Fruit fly (Drosophila melanogaster) whole organism, wandering third instar larva: ENCODE results near the gene Bmcp.

Experiments used
- Abd-B ChIP-seq: fragments of >200 bp; optimal IDR thresholded peaks from 2 replicates; lab custom pipeline; 2017; ENCODE audit warnings: missing biosample characterization, missing genetic modification characterization
- CG32264 ChIP-seq: fragments of 200-800 bp; sonication (Bioruptor generic); optimal IDR thresholded peaks from 2 replicates; lab custom pipeline; 2016; ENCODE audit warnings: missing biosample characterization, missing genetic modification characterization
- CG9705 ChIP-seq: fragments of 200-800 bp; sonication (Bioruptor generic); optimal IDR thresholded peaks from 2 replicates; lab custom pipeline; 2018; ENCODE audit warnings: missing biosample characterization, mild to moderate bottlenecking, missing genetic modification characterization
- Dif ChIP-seq: fragments of 200-275, 200-300 bp; sonication (Bioruptor generic); optimal IDR thresholded peaks from 2 replicates; lab custom pipeline; 2018; ENCODE audit warnings: missing biosample characterization, missing genetic modification characterization; ENCODE audit not compliant: partially characterized antibody
- GATAd ChIP-seq: sonication (Bioruptor generic); optimal IDR thresholded peaks from 2 replicates; lab custom pipeline; 2016; ENCODE audit warnings: missing biosample characterization, missing genetic modification characterization
- Hr78 ChIP-seq: fragments of >200 bp; optimal IDR thresholded peaks from 2 replicates; lab custom pipeline; 2017; ENCODE audit warnings: missing biosample characterization, missing genetic modification characterization
- Hr83 ChIP-seq: fragments of 200-300 bp; sonication (Bioruptor generic); optimal IDR thresholded peaks from 2 replicates; lab custom pipeline; 2016; ENCODE audit warnings: missing biosample characterization, mild to moderate bottlenecking, missing genetic modification characterization, moderate library complexity; ENCODE audit not compliant: poor library complexity, severe bottlenecking
- Jra ChIP-seq: sonication (Bioruptor generic); optimal IDR thresholded peaks from 2 replicates; lab custom pipeline; 2016; ENCODE audit warnings: missing biosample characterization, missing genetic modification characterization
- Mio ChIP-seq: sonication (Bioruptor generic); optimal IDR thresholded peaks from 2 replicates; lab custom pipeline; 2016; ENCODE audit warnings: missing biosample characterization, missing genetic modification characterization
- Myc ChIP-seq: fragments of >200 bp; optimal IDR thresholded peaks from 2 replicates; lab custom pipeline; 2017
- N ChIP-seq: fragments of >200 bp; optimal IDR thresholded peaks from 2 replicates; lab custom pipeline; 2018; ENCODE audit warnings: missing biosample characterization, missing external identifiers, missing genetic modification characterization
- OdsH ChIP-seq: fragments of 200-800 bp; sonication (Bioruptor generic); optimal IDR thresholded peaks from 2 replicates; lab custom pipeline; 2016; ENCODE audit warnings: missing biosample characterization, mild to moderate bottlenecking, missing genetic modification characterization
- Rel ChIP-seq, 2 experiments: fragments of 200-800 bp; sonication (Bioruptor generic) in 1 of 2; optimal IDR thresholded peaks; 2 replicates in 1 of 2; 3 replicates in 1 of 2; lab custom pipeline; 2016 to 2019; ENCODE audit warnings: mild to moderate bottlenecking in 2 of 2, missing biosample characterization in 2 of 2, missing genetic modification characterization in 2 of 2, moderate library complexity in 1 of 2
- Sp1 ChIP-seq: fragments of 200-800 bp; sonication (Bioruptor generic); optimal IDR thresholded peaks from 3 replicates; lab custom pipeline; 2019; ENCODE audit warnings: missing biosample characterization, mild to moderate bottlenecking, missing genetic modification characterization, moderate library complexity
- Vsx2 ChIP-seq: fragments of 200-300, 225-300 bp; sonication (Bioruptor generic); optimal IDR thresholded peaks from 2 replicates; lab custom pipeline; 2018; ENCODE audit warnings: missing biosample characterization, missing genetic modification characterization; ENCODE audit not compliant: partially characterized antibody
- br ChIP-seq: fragments of 200-800 bp; sonication (Bioruptor generic); optimal IDR thresholded peaks from 2 replicates; lab custom pipeline; 2016; ENCODE audit warnings: missing biosample characterization, missing genetic modification characterization
- brk ChIP-seq: fragments of 200-800 bp; sonication (Bioruptor generic); optimal IDR thresholded peaks from 2 replicates; lab custom pipeline; 2016; ENCODE audit warnings: missing biosample characterization, mild to moderate bottlenecking, missing genetic modification characterization
- dl ChIP-seq, 2 experiments: fragments of 175-275, 200-275 bp in 1 of 2; fragments of 200-275 bp in 1 of 2; sonication (Bioruptor generic); optimal IDR thresholded peaks; lab custom pipeline; 2018; ENCODE audit warnings: mild to moderate bottlenecking in 2 of 2, missing biosample characterization in 2 of 2, missing genetic modification characterization in 2 of 2, moderate library complexity in 2 of 2; ENCODE audit not compliant: partially characterized antibody in 2 of 2, insufficient read depth in 1 of 2
- dmrt93B ChIP-seq: fragments of 200-800 bp; sonication (Bioruptor generic); optimal IDR thresholded peaks from 2 replicates; lab custom pipeline; 2018; ENCODE audit warnings: missing biosample characterization, mild to moderate bottlenecking, missing genetic modification characterization
- dsf ChIP-seq: sonication (Bioruptor generic); optimal IDR thresholded peaks from 2 replicates; lab custom pipeline; 2016; ENCODE audit warnings: missing biosample characterization, missing genetic modification characterization, borderline replicate concordance
- ey ChIP-seq: fragments of 200-800 bp; sonication (Bioruptor generic); optimal IDR thresholded peaks from 2 replicates; lab custom pipeline; 2016; ENCODE audit warnings: missing biosample characterization, missing genetic modification characterization
- foxo ChIP-seq, 2 experiments: fragments of 200-800 bp; sonication (Bioruptor generic); optimal IDR thresholded peaks; 2 replicates in 1 of 2; 3 replicates in 1 of 2; lab custom pipeline; 2016 to 2017; ENCODE audit warnings: missing biosample characterization in 2 of 2, missing genetic modification characterization in 2 of 2
- h ChIP-seq: fragments of 200-800 bp; sonication (Bioruptor generic); optimal IDR thresholded peaks from 3 replicates; lab custom pipeline; 2016; ENCODE audit warnings: missing biosample characterization, mild to moderate bottlenecking, missing genetic modification characterization
- jim ChIP-seq: fragments of 175-275, 200-325 bp; sonication (Bioruptor generic); optimal IDR thresholded peaks from 2 replicates; lab custom pipeline; 2016; ENCODE audit warnings: missing biosample characterization, mild to moderate bottlenecking, missing genetic modification characterization
- pan ChIP-seq: fragments of >200 bp; optimal IDR thresholded peaks from 2 replicates; lab custom pipeline; 2017
- psq ChIP-seq: fragments of 200-800 bp; sonication (Bioruptor generic); optimal IDR thresholded peaks from 3 replicates; lab custom pipeline; 2017; ENCODE audit warnings: missing biosample characterization, mild to moderate bottlenecking, missing genetic modification characterization, moderate library complexity
- sv ChIP-seq: fragments of 200-800 bp; sonication (Bioruptor generic); optimal IDR thresholded peaks from 3 replicates; lab custom pipeline; 2016; ENCODE audit warnings: missing biosample characterization, missing genetic modification characterization
- tai ChIP-seq: sonication (Bioruptor generic); optimal IDR thresholded peaks from 2 replicates; lab custom pipeline; 2016; ENCODE audit warnings: missing biosample characterization, missing genetic modification characterization
- usp ChIP-seq: fragments of >200 bp; optimal IDR thresholded peaks from 2 replicates; lab custom pipeline; 2017; ENCODE audit warnings: missing biosample characterization, missing genetic modification characterization
- woc ChIP-seq: sonication (Bioruptor generic); optimal IDR thresholded peaks from 2 replicates; lab custom pipeline; 2016; ENCODE audit warnings: missing biosample characterization, mild to moderate bottlenecking, missing genetic modification characterization

The Bmcp gene

dm6 chr3L:11699163-11699562, 21.6 kb upstream of the Bmcp start, which contains the start of gene Dnai2:
Gene Dnai2, minus strand, starts transcription at chr3L:11699263.
- TF ChIP-seq Abd-B (no peak), CG32264 (GFP tag; lab: Kevin White, UChicago) (no peak), woc (GFP tag; lab: Kevin White, UChicago) (no peak), N (no peak), CG9705 (GFP tag; lab: Kevin White, UChicago) (no peak), pan (lab: Kevin White, UChicago) (no peak), dsf (no peak), brk (GFP tag; lab: Kevin White, UChicago) (no peak), Hr78 (GFP tag; lab: Kevin White, UChicago) (no peak), tai (GFP tag; lab: Kevin White, UChicago) (no peak), Mio (no peak), ey (GFP tag; lab: Kevin White, UChicago) (no peak), Rel (GFP tag; optimal IDR thresholded peaks at IDR 0.05; lab: Kevin White, UChicago) (no peak), Rel (tag; optimal IDR thresholded peaks at IDR 0.05; lab: Kevin White, UChicago) (no peak), OdsH (GFP tag; lab: Kevin White, UChicago) (no peak), psq (no peak), foxo (GFP tag; optimal IDR thresholded peaks at IDR 0.05; lab: Kevin White, UChicago) (no peak), sv (GFP tag; lab: Kevin White, UChicago) (no peak), Dif (GFP tag; lab: Kevin White, UChicago) (no peak)

- TF ChIP-seq h (GFP tag; lab: Kevin White, UChicago) = no peak
Observed at dm6 chr3L:11701649-11702048, 19.1 kb upstream of the Bmcp start.

DNA sequence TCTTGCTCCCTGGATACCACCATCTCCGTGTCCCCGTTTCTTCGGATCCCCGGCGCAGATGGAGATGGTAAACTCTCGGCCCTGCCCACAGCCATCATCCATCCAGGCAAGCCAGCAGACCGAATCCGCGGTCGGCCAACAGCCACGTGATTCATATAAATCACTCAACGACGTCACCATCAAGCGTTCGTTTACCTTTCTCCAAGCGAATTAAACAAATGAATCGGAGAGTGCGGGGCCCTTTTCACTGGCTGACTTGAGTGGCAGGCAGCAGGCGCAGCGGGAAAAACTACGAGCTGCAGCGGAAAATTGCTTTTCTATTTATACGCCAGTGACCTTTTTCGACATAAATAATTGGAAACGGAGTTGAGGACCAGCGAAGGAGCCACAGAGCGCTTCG, 17.2 kb upstream of the Bmcp start:
- TF ChIP-seq woc (GFP tag; lab: Kevin White, UChicago) (no peak), Sp1 (no peak), psq (no peak), br (no peak), Abd-B (no peak), dl (GFP tag; optimal IDR thresholded peaks at IDR 0.05; lab: Kevin White, UChicago; ENCODE audit: insufficient read depth in 1 of 2, partially characterized antibody in 2 of 2) (no peak), Vsx2 (GFP tag; lab: Kevin White, UChicago) (no peak), dmrt93B (GFP tag; lab: Kevin White, UChicago) (no peak), tai (GFP tag; lab: Kevin White, UChicago) (no peak), Hr78 (GFP tag; lab: Kevin White, UChicago) (no peak), CG9705 (GFP tag; lab: Kevin White, UChicago) (no peak), h (GFP tag; lab: Kevin White, UChicago) (no peak), jim (no peak), ey (GFP tag; lab: Kevin White, UChicago) (no peak), Myc (lab: Kevin White, UChicago) (no peak)

DNA sequence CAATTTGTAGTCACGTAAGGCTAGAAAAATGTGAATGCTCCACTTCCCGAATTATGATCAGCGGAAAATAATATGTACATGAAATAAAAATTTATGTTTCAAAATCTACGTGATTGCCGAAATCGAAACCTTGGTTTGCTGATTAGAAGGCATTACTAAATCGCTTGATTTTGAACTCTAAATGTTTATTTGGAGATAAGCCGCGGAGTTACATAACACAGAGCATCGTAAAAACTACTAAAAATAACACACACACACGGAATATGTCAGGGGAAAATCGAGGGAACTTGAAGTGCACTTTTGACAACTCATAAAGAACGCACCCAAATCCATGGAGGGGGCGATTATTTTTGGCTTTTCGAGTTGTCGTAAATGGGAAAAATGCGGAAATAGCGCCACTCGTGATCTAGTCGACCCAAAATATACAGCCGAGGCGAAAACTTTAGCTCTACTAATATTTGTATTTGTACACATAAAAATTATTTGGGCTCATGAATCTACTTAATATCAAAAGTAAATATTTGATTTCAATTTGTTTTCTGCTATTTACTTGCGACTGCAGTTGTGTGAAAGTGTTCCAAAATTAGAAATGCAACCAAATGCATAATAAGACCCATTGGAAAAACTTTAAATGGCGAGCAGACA, 15.7 kb upstream of the Bmcp start:
- no peak for TF ChIP-seq tai (GFP tag; lab: Kevin White, UChicago)
- TF ChIP-seq h (GFP tag; lab: Kevin White, UChicago) = no peak
- no peak for TF ChIP-seq Jra
- no peak for TF ChIP-seq usp

DNA sequence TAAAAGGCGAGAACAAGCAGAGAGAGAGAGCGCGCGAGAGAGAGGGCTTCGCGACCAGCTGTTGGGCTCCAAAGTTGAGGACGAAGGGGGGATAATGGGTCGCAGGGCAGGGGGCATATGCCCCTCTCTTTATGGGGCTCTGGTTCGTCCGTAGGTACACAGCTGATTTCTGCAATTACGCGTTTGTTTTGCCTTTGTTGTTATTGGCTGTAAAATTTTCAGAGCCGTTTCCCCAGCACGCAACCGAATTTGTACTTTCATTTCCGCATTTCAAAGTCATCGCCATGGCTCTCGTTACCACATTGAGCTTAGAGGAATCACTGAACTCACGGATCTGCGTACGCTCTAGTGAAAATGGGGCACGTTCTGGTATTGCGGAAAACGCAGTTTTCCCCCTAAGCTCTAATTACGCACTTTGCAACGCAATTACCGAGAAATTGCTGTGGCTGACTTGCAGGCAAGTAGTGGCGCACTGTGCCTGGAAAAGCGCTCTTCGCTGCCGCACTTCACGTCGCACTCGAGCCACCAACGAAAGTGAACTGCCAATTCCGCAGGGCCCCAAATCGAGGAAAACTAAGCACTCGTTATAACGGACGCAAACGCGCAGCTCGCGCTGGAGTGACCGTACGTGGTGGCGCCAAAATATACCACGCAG, 12.6 kb upstream of the Bmcp start, which contains the start of gene CG11658:
CG11658 (minus strand) TSS at position 576 of the 655 bp plus-strand sequence.
- peak; percentile 26 to 50 for TF ChIP-seq dl (GFP tag; optimal IDR thresholded peaks at IDR 0.05; lab: Kevin White, UChicago; ENCODE audit: insufficient read depth in 1 of 2, partially characterized antibody in 2 of 2)
- TF ChIP-seq Rel (GFP tag; optimal IDR thresholded peaks at IDR 0.05; lab: Kevin White, UChicago) = no peak
- TF ChIP-seq Rel (tag; optimal IDR thresholded peaks at IDR 0.05; lab: Kevin White, UChicago) = peak; percentile 61
- peak; percentile 63 for TF ChIP-seq Hr83 (GFP tag; lab: Kevin White, UChicago)
- peak; percentile 57 for TF ChIP-seq psq
- TF ChIP-seq Myc (lab: Kevin White, UChicago) = peak; percentile 5
- peak; percentile 32 for TF ChIP-seq Dif (GFP tag; lab: Kevin White, UChicago)
- TF ChIP-seq ey (GFP tag; lab: Kevin White, UChicago) = no peak
- TF ChIP-seq Jra = peak; percentile 15
- no peak for TF ChIP-seq GATAd (GFP tag; lab: Kevin White, UChicago)
- no peak for TF ChIP-seq dsf
- TF ChIP-seq, all 38 proteins: peak for 7
